Worm (Caenorhabditis elegans) whole organism, L1 larva: Measurements from ENCODE around the gene nhr-167.

Source experiments
- aha-1 ChIP-seq: fragments of 150-350 bp; optimal IDR thresholded peaks from 2 replicates; lab custom pipeline; 2014; ENCODE audit warnings: missing biosample characterization, missing genetic modification characterization
- alr-1 ChIP-seq: fragments of 200-800 bp; sonication (Bioruptor generic); optimal IDR thresholded peaks from 2 replicates; lab custom pipeline; 2018; ENCODE audit warnings: borderline replicate concordance, mild to moderate bottlenecking, missing genetic modification characterization, missing compliant biosample characterization
- ama-1 ChIP-seq: fragments of 150-350 bp; optimal IDR thresholded peaks from 2 replicates; lab custom pipeline; 2014
- blmp-1 ChIP-seq: fragments of 150-350 bp; optimal IDR thresholded peaks from 2 replicates; lab custom pipeline; 2014; ENCODE audit warnings: missing biosample characterization, missing genetic modification characterization
- ceh-8 ChIP-seq: fragments of 200-800 bp; sonication (Bioruptor generic); optimal IDR thresholded peaks from 2 replicates; lab custom pipeline; 2018; ENCODE audit warnings: mild to moderate bottlenecking, missing genetic modification characterization, moderate library complexity, missing compliant biosample characterization
- ceh-90 ChIP-seq: sonication (generic microtip); optimal IDR thresholded peaks from 2 replicates; lab custom pipeline; 2016; ENCODE audit warnings: missing genetic modification characterization, missing compliant biosample characterization
- ces-1 ChIP-seq: fragments of 150-350 bp; optimal IDR thresholded peaks from 2 replicates; lab custom pipeline; 2014; ENCODE audit warnings: missing biosample characterization, missing genetic modification reagents, missing genetic modification characterization
- dsc-1 ChIP-seq: sonication (generic microtip); optimal IDR thresholded peaks from 2 replicates; lab custom pipeline; 2016; ENCODE audit warnings: mild to moderate bottlenecking, missing genetic modification characterization, missing compliant biosample characterization
- efl-1 ChIP-seq, 4 experiments: fragments of 150-350 bp; optimal IDR thresholded peaks in 3 of 4; peaks in 1 of 4; 1 replicate in 1 of 4; 2 replicates in 3 of 4; lab custom pipeline; 2014; ENCODE audit warnings: missing biosample characterization in 2 of 4, missing genetic modification characterization in 2 of 4, missing genetic modification reagents in 2 of 4
- efl-3 ChIP-seq: fragments of 200-800 bp; sonication (Bioruptor generic); optimal IDR thresholded peaks from 2 replicates; lab custom pipeline; 2018; ENCODE audit warnings: mild to moderate bottlenecking, missing genetic modification characterization, missing compliant biosample characterization
- egl-13 ChIP-seq: sonication (generic microtip); optimal IDR thresholded peaks from 2 replicates; lab custom pipeline; 2016; ENCODE audit warnings: missing genotype, missing genetic modification reagents, missing genetic modification characterization, missing compliant biosample characterization
- elt-3 ChIP-seq, 6 experiments: fragments of 150-350 bp in 1 of 6; sonication (generic microtip); optimal IDR thresholded peaks; 2 replicates each; lab custom pipeline; 2017 to 2018; ENCODE audit warnings: missing biosample characterization in 6 of 6, missing genetic modification characterization in 6 of 6, inconsistent platforms in 1 of 6
- ets-5 ChIP-seq: fragments of 200-800 bp; sonication (Bioruptor generic); IDR thresholded peaks from 2 replicates; pipeline ENCODE4 v1.3.6; 2022; ENCODE audit warnings: missing genetic modification characterization, missing compliant biosample characterization
- fkh-4 ChIP-seq: sonication (generic microtip); optimal IDR thresholded peaks from 2 replicates; lab custom pipeline; 2016; ENCODE audit warnings: missing compliant biosample characterization, missing genetic modification characterization, borderline replicate concordance
- fkh-8 ChIP-seq: sonication (generic microtip); optimal IDR thresholded peaks from 2 replicates; lab custom pipeline; 2016; ENCODE audit warnings: mild to moderate bottlenecking, missing genetic modification characterization, missing compliant biosample characterization
- hlh-17 ChIP-seq: fragments of 200-800 bp; sonication (Bioruptor generic); optimal IDR thresholded peaks from 2 replicates; lab custom pipeline; 2018; ENCODE audit warnings: missing genetic modification characterization, mild to moderate bottlenecking, missing compliant biosample characterization, moderate library complexity, borderline replicate concordance
- hlh-4 ChIP-seq: sonication (generic microtip); optimal IDR thresholded peaks from 2 replicates; lab custom pipeline; 2016; ENCODE audit warnings: mild to moderate bottlenecking, missing genetic modification characterization, missing compliant biosample characterization
- hpl-2 ChIP-seq: fragments of 150-350 bp; optimal IDR thresholded peaks from 2 replicates; lab custom pipeline; 2014; ENCODE audit warnings: missing biosample characterization, missing genetic modification reagents, missing genetic modification characterization
- irx-1 ChIP-seq: sonication (generic microtip); optimal IDR thresholded peaks from 2 replicates; lab custom pipeline; 2016; ENCODE audit warnings: missing genetic modification characterization, missing compliant biosample characterization
- isw-1 ChIP-seq: fragments of 200-800 bp; sonication (Bioruptor generic); IDR thresholded peaks from 2 replicates; pipeline ENCODE4 v1.3.6; 2022; ENCODE audit warnings: missing genetic modification characterization, missing compliant biosample characterization
- jun-1 ChIP-seq: fragments of 150-350 bp; optimal IDR thresholded peaks from 2 replicates; lab custom pipeline; 2014; ENCODE audit warnings: missing biosample characterization, missing genetic modification reagents, missing genetic modification characterization
- lin-14 ChIP-seq: fragments of 200-800 bp; sonication (Bioruptor generic); optimal IDR thresholded peaks from 2 replicates; lab custom pipeline; 2018; ENCODE audit warnings: mild to moderate bottlenecking, missing genetic modification characterization, moderate library complexity, missing compliant biosample characterization
- lin-15B ChIP-seq: fragments of 150-350 bp; sonication (generic microtip); optimal IDR thresholded peaks from 3 replicates; lab custom pipeline; 2014; ENCODE audit warnings: missing biosample characterization, missing genetic modification characterization
- lin-39 ChIP-seq: fragments of 150-350 bp; optimal IDR thresholded peaks from 2 replicates; lab custom pipeline; 2014; ENCODE audit warnings: missing biosample characterization, missing genetic modification reagents, missing genetic modification characterization
- lir-3 ChIP-seq: sonication (generic microtip); optimal IDR thresholded peaks from 2 replicates; lab custom pipeline; 2016; ENCODE audit warnings: mild to moderate bottlenecking, missing genetic modification characterization, moderate library complexity, missing compliant biosample characterization; ENCODE audit not compliant: poor library complexity
- mep-1 ChIP-seq: fragments of 150-350 bp; optimal IDR thresholded peaks from 2 replicates; lab custom pipeline; 2014; ENCODE audit warnings: missing biosample characterization, missing genetic modification characterization
- nhr-11 ChIP-seq: fragments of 150-350 bp; optimal IDR thresholded peaks from 2 replicates; lab custom pipeline; 2014; ENCODE audit warnings: missing biosample characterization, missing genetic modification characterization
- nhr-20 ChIP-seq: sonication (generic microtip); optimal IDR thresholded peaks from 2 replicates; lab custom pipeline; 2016; ENCODE audit warnings: mild to moderate bottlenecking, missing genetic modification characterization, missing compliant biosample characterization
- nhr-237 ChIP-seq: fragments of 150-350 bp; optimal IDR thresholded peaks from 2 replicates; lab custom pipeline; 2014; ENCODE audit warnings: missing biosample characterization, missing genetic modification characterization
- nhr-47 ChIP-seq: sonication (generic microtip); optimal IDR thresholded peaks from 2 replicates; lab custom pipeline; 2016; ENCODE audit warnings: mild to moderate bottlenecking, missing genetic modification characterization, moderate library complexity, missing compliant biosample characterization
- nhr-71 ChIP-seq: sonication (generic microtip); optimal IDR thresholded peaks from 2 replicates; lab custom pipeline; 2016; ENCODE audit warnings: mild to moderate bottlenecking, missing genetic modification characterization, moderate library complexity, missing compliant biosample characterization
- nhr-76 ChIP-seq: sonication (generic microtip); optimal IDR thresholded peaks from 2 replicates; lab custom pipeline; 2017; ENCODE audit warnings: missing biosample characterization, missing genetic modification characterization
- nhr-77 ChIP-seq: fragments of 150-350 bp; optimal IDR thresholded peaks from 2 replicates; lab custom pipeline; 2014; ENCODE audit warnings: missing biosample characterization, missing genetic modification characterization
- nhr-84 ChIP-seq: sonication (generic microtip); optimal IDR thresholded peaks from 2 replicates; lab custom pipeline; 2017; ENCODE audit warnings: missing biosample characterization, missing genetic modification characterization
- nhr-85 ChIP-seq: sonication (generic microtip); peaks from one replicate; lab custom pipeline; 2016; ENCODE audit warnings: missing genetic modification characterization, inconsistent platforms, missing compliant biosample characterization
- nhr-90 ChIP-seq: sonication (generic microtip); optimal IDR thresholded peaks from 2 replicates; lab custom pipeline; 2016; ENCODE audit warnings: mild to moderate bottlenecking, missing genetic modification characterization, missing compliant biosample characterization; ENCODE audit not compliant: poor library complexity
- pag-3 ChIP-seq: sonication (generic microtip); optimal IDR thresholded peaks from 2 replicates; lab custom pipeline; 2017; ENCODE audit warnings: missing genetic modification characterization, mild to moderate bottlenecking, missing compliant biosample characterization, antibody characterized with exemption, borderline replicate concordance; ENCODE audit not compliant: insufficient read depth
- pax-3 ChIP-seq: fragments of 200-800 bp; sonication (Bioruptor generic); optimal IDR thresholded peaks from 2 replicates; lab custom pipeline; 2018; ENCODE audit warnings: mild to moderate bottlenecking, missing genetic modification characterization, moderate library complexity, missing compliant biosample characterization
- snpc-4 ChIP-seq: fragments of 150-350 bp; optimal IDR thresholded peaks from 2 replicates; lab custom pipeline; 2014; ENCODE audit warnings: missing biosample characterization, missing genetic modification characterization
- snu-23 ChIP-seq: sonication (generic microtip); optimal IDR thresholded peaks from 2 replicates; lab custom pipeline; 2016; ENCODE audit warnings: missing genetic modification characterization, missing compliant biosample characterization
- sox-4 ChIP-seq: sonication (generic microtip); optimal IDR thresholded peaks from 2 replicates; lab custom pipeline; 2016; ENCODE audit warnings: missing genetic modification characterization, missing compliant biosample characterization
- sptf-1 ChIP-seq: fragments of 150-350 bp; optimal IDR thresholded peaks from 2 replicates; lab custom pipeline; 2014; ENCODE audit warnings: missing biosample characterization, missing genetic modification characterization
- sup-37 ChIP-seq: fragments of 200-800 bp; sonication (Bioruptor generic); optimal IDR thresholded peaks from 2 replicates; lab custom pipeline; 2018; ENCODE audit warnings: mild to moderate bottlenecking, missing genetic modification characterization, missing compliant biosample characterization
- tbx-2 ChIP-seq: sonication (generic microtip); optimal IDR thresholded peaks from 2 replicates; lab custom pipeline; 2016; ENCODE audit warnings: missing genetic modification characterization, missing compliant biosample characterization
- unc-130 ChIP-seq: fragments of 150-350 bp; optimal IDR thresholded peaks from 2 replicates; lab custom pipeline; 2017; ENCODE audit warnings: missing biosample characterization, missing genetic modification characterization, inconsistent platforms
- unc-30 ChIP-seq: sonication (generic microtip); optimal IDR thresholded peaks from 2 replicates; lab custom pipeline; 2017; ENCODE audit warnings: missing biosample characterization, missing genetic modification characterization
- xbp-1 ChIP-seq: sonication (generic microtip); optimal IDR thresholded peaks from 2 replicates; lab custom pipeline; 2016; ENCODE audit warnings: missing genetic modification characterization, missing compliant biosample characterization

Gene nhr-167

ce11 chrX:11974629-11975085 lies 7.2 kb downstream of the nhr-167 start, which contains the start of gene set-6 (continued):
- TF ChIP-seq isw-1 (GFP tag; lab: Robert Waterston, UW) (no peak), mep-1 (tag; lab: Kevin White, UChicago) (peak; percentile 44), fkh-8 (tag; lab: Kevin White, UChicago) (no peak)

ce11 chrX:11971323-11971722 lies 10.6 kb downstream of the nhr-167 start:
- TF ChIP-seq sup-37, result no peak
- no peak for TF ChIP-seq nhr-76 (tag; lab: Kevin White, UChicago)
- no peak for TF ChIP-seq irx-1 (tag; lab: Kevin White, UChicago)
- no peak for TF ChIP-seq ces-1 (GFP tag; lab: Kevin White, UChicago)
- TF ChIP-seq, all 84 proteins: peak for 0

ce11 chrX:11969554-11969953 lies 12.3 kb downstream of the nhr-167 start:
- TF ChIP-seq egl-13 (tag; lab: Kevin White, UChicago), result no peak
- TF ChIP-seq nhr-85 (tag; lab: Kevin White, UChicago), result peak; percentile 60
- TF ChIP-seq efl-1 (optimal IDR thresholded peaks at IDR 0.05; lab: Kevin White, UChicago), result no peak
- peak in 1 of 2 experiments; percentile 19 for TF ChIP-seq efl-1 (GFP tag; optimal IDR thresholded peaks at IDR 0.05 in 1 of 2; lab: Kevin White, UChicago)

- TF ChIP-seq efl-3 (GFP tag; lab: Kevin White, UChicago), result no peak
- TF ChIP-seq nhr-11 (tag; lab: Kevin White, UChicago), result no peak
- TF ChIP-seq pag-3, result no peak
- no peak for TF ChIP-seq ceh-8 (GFP tag; lab: Kevin White, UChicago)
- TF ChIP-seq nhr-71 (tag; lab: Kevin White, UChicago), result peak; percentile 42
- no peak for TF ChIP-seq elt-3 (tag; optimal IDR thresholded peaks at IDR 0.05; lab: Kevin White, UChicago)
- peak; percentile 0 for TF ChIP-seq xbp-1 (tag; lab: Kevin White, UChicago)
- TF ChIP-seq alr-1 (tag; lab: Kevin White, UChicago), result no peak
- TF ChIP-seq fkh-4 (tag; lab: Kevin White, UChicago), result no peak
- no peak for TF ChIP-seq isw-1 (GFP tag; lab: Robert Waterston, UW)
- no peak for TF ChIP-seq jun-1 (tag; lab: Kevin White, UChicago)
- peak; percentile 77 for TF ChIP-seq dsc-1 (tag; lab: Kevin White, UChicago)
- no peak for TF ChIP-seq tbx-2 (tag; lab: Kevin White, UChicago)
- peak; percentile 4 for TF ChIP-seq snu-23 (GFP tag; lab: Kevin White, UChicago)
- no peak for TF ChIP-seq hpl-2 (GFP tag; lab: Kevin White, UChicago)
- no peak for TF ChIP-seq ceh-90 (tag; lab: Kevin White, UChicago)
- TF ChIP-seq unc-30 (tag; lab: Kevin White, UChicago), result no peak
- no peak for TF ChIP-seq sptf-1 (tag; lab: Kevin White, UChicago)
- TF ChIP-seq nhr-237 (tag; lab: Kevin White, UChicago), result peak; percentile 19
- no peak for TF ChIP-seq hlh-17
- no peak for TF ChIP-seq ama-1 (lab: Kevin White, UChicago)
- peak; percentile 27 for TF ChIP-seq nhr-47
- no peak for TF ChIP-seq ets-5
- peak; percentile 1 for TF ChIP-seq mep-1 (tag; lab: Kevin White, UChicago)
- peak; percentile 21 for TF ChIP-seq pax-3 (tag; lab: Kevin White, UChicago)
- peak; percentile 26 for TF ChIP-seq lin-14 (GFP tag; lab: Kevin White, UChicago)
- TF ChIP-seq blmp-1, result peak; percentile 4
- no peak for TF ChIP-seq nhr-84 (tag; lab: Kevin White, UChicago)
- TF ChIP-seq snpc-4, result no peak
- TF ChIP-seq sox-4 (tag; lab: Kevin White, UChicago), result no peak
- TF ChIP-seq nhr-90, result no peak
- TF ChIP-seq lir-3, result no peak
- no peak for TF ChIP-seq nhr-85 (tag; lab: Kevin White, UChicago)
- TF ChIP-seq lin-15B, result no peak
- TF ChIP-seq hlh-4 (tag; lab: Kevin White, UChicago), result no peak
- TF ChIP-seq unc-130 (tag; lab: Kevin White, UChicago), result no peak
- no peak for TF ChIP-seq nhr-77
- no peak for TF ChIP-seq nhr-20 (tag; lab: Kevin White, UChicago)
- TF ChIP-seq aha-1 (tag; lab: Kevin White, UChicago), result no peak
- no peak for TF ChIP-seq lin-39 (tag; lab: Kevin White, UChicago)
Measured at ce11 chrX:11969085-11969484, 12.8 kb downstream of the nhr-167 start.
